Fruit fly (Drosophila melanogaster): ENCODE results near the gene CG14881.

The CG14881 gene

DNA sequence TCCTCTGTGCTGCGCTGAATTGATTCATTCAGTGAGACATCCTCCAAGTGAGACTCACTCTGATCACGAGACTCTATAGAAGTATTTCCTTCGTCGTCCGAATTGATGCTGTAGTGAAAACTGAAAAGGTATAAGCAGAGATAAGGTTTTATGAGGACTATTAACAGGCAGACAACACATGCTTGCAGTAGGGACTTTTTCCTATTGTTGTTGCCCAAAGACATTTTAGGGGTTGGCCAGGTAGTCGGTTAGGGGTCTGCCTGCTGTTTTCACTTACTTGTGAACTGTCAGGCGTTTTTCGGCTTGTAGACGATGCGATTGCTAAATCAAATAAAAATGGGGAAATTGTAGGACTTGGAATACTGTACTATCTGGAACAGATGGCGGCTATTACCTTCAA, 33.9 kb downstream of the CG14881 start:
- no peak for TF ChIP-seq dac (GFP tag; optimal IDR thresholded peaks at IDR 0.05)
- no peak for TF ChIP-seq Eip78C (GFP tag)
- TF ChIP-seq Sox102F (GFP tag; optimal IDR thresholded peaks at IDR 0.05), result no peak
- no peak for TF ChIP-seq vri (GFP tag; optimal IDR thresholded peaks at IDR 0.05)
- no peak for TF ChIP-seq Blimp-1 (GFP tag; optimal IDR thresholded peaks at IDR 0.05)
- TF ChIP-seq CG6163 (GFP tag; IDR thresholded peaks at IDR 0.05), result no peak

DNA sequence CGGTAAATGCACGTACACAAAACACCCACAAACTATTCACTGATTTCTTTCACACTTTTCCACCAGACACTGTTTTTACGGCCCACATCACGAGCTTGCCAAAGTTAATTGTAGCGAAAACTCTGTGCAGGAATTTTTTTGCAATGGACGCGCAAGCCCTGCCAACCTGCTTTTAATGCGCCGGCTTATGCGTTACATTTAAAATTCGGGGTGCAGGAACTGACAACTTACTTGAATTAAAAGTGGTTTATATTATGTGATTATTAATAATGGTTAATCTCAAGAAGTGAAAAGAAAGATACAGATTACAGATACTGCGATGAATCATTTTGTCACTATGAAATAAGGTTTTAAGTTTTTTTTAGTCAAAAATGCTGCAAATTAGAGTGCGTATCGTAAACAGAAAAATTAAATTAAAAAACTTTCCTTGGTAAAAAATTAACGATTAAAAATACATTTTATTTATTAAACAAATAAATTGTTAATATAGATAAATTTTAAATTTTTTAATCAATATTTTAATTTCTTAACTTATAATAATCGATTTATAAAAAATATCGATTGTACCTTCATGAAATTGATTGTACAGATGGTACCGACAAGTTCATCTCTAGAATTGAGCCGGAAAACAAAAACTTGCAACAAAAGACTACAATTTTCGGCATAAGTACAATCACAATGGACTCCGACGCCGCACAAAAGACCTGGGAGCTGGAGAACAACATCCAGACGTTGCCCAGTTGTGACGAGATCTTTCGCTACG, 35.0 kb downstream of the CG14881 start, which contains the start of the genes CG42232 and CSN5:
Gene CG42232 (minus strand): TSS at position 163 of the 763 bp plus-strand sequence.
Gene CSN5 (plus strand): TSS at position 599 of the 763 bp plus-strand sequence.
- peak; percentile 54 for TF ChIP-seq Sox15 (GFP tag; optimal IDR thresholded peaks at IDR 0.05)
- TF ChIP-seq Blimp-1 (GFP tag; optimal IDR thresholded peaks at IDR 0.05), result no peak
- no peak for TF ChIP-seq Hr4 (GFP tag; optimal IDR thresholded peaks at IDR 0.05)
- peak; percentile 3 for TF ChIP-seq CG11762 (GFP tag; optimal IDR thresholded peaks at IDR 0.05; ENCODE audit: insufficient read depth)
- peak; percentile 35; the same call in 1 of the 3 replicates for TF ChIP-seq CG6163 (GFP tag; IDR thresholded peaks at IDR 0.05)
- peak; percentile 18 for TF ChIP-seq CG11902 (GFP tag; optimal IDR thresholded peaks at IDR 0.05)
- TF ChIP-seq CG6792 (GFP tag; optimal IDR thresholded peaks at IDR 0.05), result peak; percentile 57

DNA sequence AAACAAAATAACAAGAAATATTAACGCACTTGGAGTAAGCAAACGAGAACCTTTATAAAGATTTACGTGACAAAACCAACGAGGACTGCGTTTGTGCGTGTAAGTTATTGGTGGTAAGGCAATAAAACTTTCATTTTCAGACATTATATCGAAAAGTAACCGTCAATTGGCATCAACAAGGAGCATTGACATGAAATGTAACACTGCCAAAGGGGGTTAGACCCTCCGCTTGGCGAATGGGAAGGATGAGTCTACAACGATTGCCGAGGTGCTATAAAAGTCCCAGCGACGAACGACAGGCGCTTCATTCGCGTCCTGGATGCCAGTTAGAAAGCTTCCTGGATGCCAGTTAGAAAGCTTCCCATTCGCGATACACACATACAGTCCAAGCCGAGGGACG, 37.6 kb downstream of the CG14881 start, which contains the start of gene Gyc89Da:
Gene Gyc89Da (plus strand): TSS at position 301 of the 400 bp plus-strand sequence.
- TF ChIP-seq OdsH (GFP tag; optimal IDR thresholded peaks at IDR 0.05), result no peak
- no peak for TF ChIP-seq pdm3 (GFP tag; optimal IDR thresholded peaks at IDR 0.05)

DNA sequence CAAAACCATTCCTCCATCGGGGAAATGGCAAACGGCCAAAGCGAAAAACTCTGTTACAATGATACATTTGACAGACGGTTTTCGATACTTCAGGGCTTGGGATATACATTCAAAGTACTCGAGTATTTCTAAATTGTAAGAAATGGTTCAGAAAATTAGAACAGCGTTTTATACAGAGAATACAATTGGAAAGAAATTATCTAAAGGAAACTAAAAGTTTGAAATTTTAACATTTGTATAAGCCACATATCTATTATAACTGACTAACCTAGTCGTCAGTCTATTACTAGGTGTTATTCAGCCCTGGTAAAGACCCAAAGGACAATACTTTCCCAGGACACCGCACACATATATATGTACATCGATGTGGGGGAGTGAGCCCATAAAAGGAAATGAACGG, 41.8 kb downstream of the CG14881 start:
- TF ChIP-seq eg (GFP tag; IDR thresholded peaks at IDR 0.05), result no peak
- TF ChIP-seq Eip78C (GFP tag), result peak; percentile 75
- no peak for TF ChIP-seq achi (GFP tag; optimal IDR thresholded peaks at IDR 0.05)
- TF ChIP-seq Eip93F (GFP tag; optimal IDR thresholded peaks at IDR 0.05), result no peak
- no peak for TF ChIP-seq Ets21C (GFP tag; optimal IDR thresholded peaks at IDR 0.05)
- no peak for TF ChIP-seq acj6 (GFP tag; optimal IDR thresholded peaks at IDR 0.05)
- TF ChIP-seq CG6808 (GFP tag; optimal IDR thresholded peaks at IDR 0.05), result no peak
- no peak for TF ChIP-seq CG16779 (tag; optimal IDR thresholded peaks at IDR 0.05)
- TF ChIP-seq CG34406 (GFP tag; optimal IDR thresholded peaks at IDR 0.05), result no peak

DNA sequence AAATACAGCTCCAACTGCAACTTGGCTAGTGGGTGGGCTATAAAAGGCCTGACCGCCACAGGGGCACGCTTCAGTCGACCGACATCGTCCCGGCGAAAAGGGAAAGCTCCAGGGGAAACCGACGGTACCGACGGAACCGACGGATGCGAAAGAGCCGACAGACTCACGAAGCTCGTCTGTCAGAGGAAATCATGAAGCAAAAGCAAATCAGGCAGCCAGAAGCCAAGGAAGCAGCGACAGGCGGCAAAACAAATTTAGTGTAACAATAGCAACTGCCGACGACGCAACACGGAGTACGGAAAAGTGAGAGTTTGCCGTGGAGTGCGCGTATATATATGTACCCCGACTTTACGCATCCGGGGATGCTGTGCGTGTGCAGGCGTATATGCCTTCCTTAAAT, 42.3 kb downstream of the CG14881 start, which contains the start of gene Gyc89Db:
Gene Gyc89Db (plus strand): TSS at position 78 of the 400 bp plus-strand sequence.
- TF ChIP-seq topi (GFP tag; optimal IDR thresholded peaks at IDR 0.05), result no peak
- no peak for TF ChIP-seq CG9139 (GFP tag; optimal IDR thresholded peaks at IDR 0.05)
- no peak for TF ChIP-seq Eip75B (GFP tag; optimal IDR thresholded peaks at IDR 0.05)
- TF ChIP-seq fd59A (GFP tag; optimal IDR thresholded peaks at IDR 0.05), result no peak
- no peak for TF ChIP-seq CG10631 (GFP tag; optimal IDR thresholded peaks at IDR 0.05)
- no peak for TF ChIP-seq CG6854 (GFP tag; optimal IDR thresholded peaks at IDR 0.05)
- TF ChIP-seq esn (GFP tag; optimal IDR thresholded peaks at IDR 0.05), result no peak
- TF ChIP-seq Eip78C (GFP tag), result no peak
- no peak for TF ChIP-seq CG8119 (GFP tag; IDR thresholded peaks at IDR 0.05)
- TF ChIP-seq salr (GFP tag; optimal IDR thresholded peaks at IDR 0.05), result no peak
- TF ChIP-seq fd85E (GFP tag; optimal IDR thresholded peaks at IDR 0.05), result no peak
- TF ChIP-seq CG11902 (GFP tag; optimal IDR thresholded peaks at IDR 0.05), result no peak
- TF ChIP-seq Ets21C (GFP tag; optimal IDR thresholded peaks at IDR 0.05), result no peak
- no peak for TF ChIP-seq CG6808 (GFP tag; optimal IDR thresholded peaks at IDR 0.05)
- TF ChIP-seq CG1621 (tag; optimal IDR thresholded peaks at IDR 0.05), result no peak
- TF ChIP-seq CG8632 (GFP tag; optimal IDR thresholded peaks at IDR 0.05), result no peak
- TF ChIP-seq CG16779 (tag; optimal IDR thresholded peaks at IDR 0.05), result no peak
- no peak for TF ChIP-seq Hr38 (GFP tag; optimal IDR thresholded peaks at IDR 0.05)
- no peak for TF ChIP-seq fkh (GFP tag; optimal IDR thresholded peaks at IDR 0.05)

Measured in whole organism, prepupa.